Worm (Caenorhabditis elegans): Measurements from ENCODE around the gene Y105C5A.1272.
"Not testable (repeated sequence)": the region's sequence is repeated elsewhere in the genome, so short reads cannot be mapped to it uniquely, and the experiment has no call there.

DNA sequence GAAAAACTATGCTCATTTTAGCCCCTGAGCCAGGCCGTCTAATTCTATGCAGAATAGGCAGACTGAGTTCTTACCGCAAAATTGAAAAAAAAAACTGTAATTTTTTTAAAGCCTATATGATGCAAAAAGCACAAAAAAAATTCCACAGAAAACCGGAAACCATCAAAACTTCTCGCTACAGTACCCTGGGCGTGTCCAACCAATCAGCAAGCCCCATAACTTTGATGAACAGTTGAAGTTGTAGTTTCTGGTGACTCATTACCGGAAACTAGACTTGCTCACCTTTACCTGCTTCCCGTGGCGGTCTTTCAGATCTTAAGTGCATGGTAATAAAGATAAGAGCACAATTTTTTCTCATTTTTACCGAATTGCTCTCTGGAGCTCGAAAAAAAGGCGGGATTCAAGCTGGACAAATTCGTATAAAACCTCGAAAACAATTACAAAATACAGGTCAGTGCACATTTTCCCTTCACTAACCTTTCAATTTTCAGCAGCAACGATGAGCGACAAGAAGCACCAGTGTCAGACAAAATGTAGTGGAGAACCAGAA, 12.5 kb upstream of the Y105C5A.1272 start, which contains the start of gene Y105C5A.1274:
- TF ChIP-seq C34B4.2 (tag; optimal IDR thresholded peaks at IDR 0.05); aly-2 (tag; optimal IDR thresholded peaks at IDR 0.05); ama-1 (optimal IDR thresholded peaks at IDR 0.05); unc-62 (GFP tag; optimal IDR thresholded peaks at IDR 0.05); nhr-77 (tag; optimal IDR thresholded peaks at IDR 0.05); sup-37 (GFP tag; optimal IDR thresholded peaks at IDR 0.05); elt-3 (tag; optimal IDR thresholded peaks at IDR 0.05); mdl-1 (tag; optimal IDR thresholded peaks at IDR 0.05); blmp-1 (tag; optimal IDR thresholded peaks at IDR 0.05); efl-3 (GFP tag; optimal IDR thresholded peaks at IDR 0.05): not testable (repeated sequence)
